Fruit fly (Drosophila melanogaster) whole organism, wandering third instar larva: ENCODE results near the gene Iyd.
"Not testable (repeated sequence)": the region's sequence is repeated elsewhere in the genome, so short reads cannot be mapped to it uniquely, and the experiment has no call there.

ENCODE experiments used
- CG9705 ChIP-seq: fragments of 200-800 bp; sonication (Bioruptor generic); optimal IDR thresholded peaks from 2 replicates; lab custom pipeline; 2018; ENCODE audit warnings: missing biosample characterization, mild to moderate bottlenecking, missing genetic modification characterization
- CrebA ChIP-seq: fragments of 200-800 bp; sonication (Bioruptor generic); optimal IDR thresholded peaks from 2 replicates; lab custom pipeline; 2016; ENCODE audit warnings: missing biosample characterization, mild to moderate bottlenecking, missing genetic modification characterization, borderline replicate concordance
- GATAd ChIP-seq: sonication (Bioruptor generic); optimal IDR thresholded peaks from 2 replicates; lab custom pipeline; 2016; ENCODE audit warnings: missing biosample characterization, missing genetic modification characterization
- HLH106 ChIP-seq: fragments of 200-800 bp; optimal IDR thresholded peaks from 3 replicates; lab custom pipeline; 2019; ENCODE audit warnings: missing biosample characterization, mild to moderate bottlenecking, missing genetic modification characterization, moderate library complexity
- Hnf4 ChIP-seq: fragments of 200-800 bp; sonication (Bioruptor generic); optimal IDR thresholded peaks from 2 replicates; lab custom pipeline; 2016; ENCODE audit warnings: missing biosample characterization, mild to moderate bottlenecking, missing genetic modification characterization
- Hr78 ChIP-seq: fragments of >200 bp; optimal IDR thresholded peaks from 2 replicates; lab custom pipeline; 2017; ENCODE audit warnings: missing biosample characterization, missing genetic modification characterization
- Hr83 ChIP-seq: fragments of 200-300 bp; sonication (Bioruptor generic); optimal IDR thresholded peaks from 2 replicates; lab custom pipeline; 2016; ENCODE audit warnings: missing biosample characterization, mild to moderate bottlenecking, missing genetic modification characterization, moderate library complexity; ENCODE audit not compliant: poor library complexity, severe bottlenecking
- Jra ChIP-seq: sonication (Bioruptor generic); optimal IDR thresholded peaks from 2 replicates; lab custom pipeline; 2016; ENCODE audit warnings: missing biosample characterization, missing genetic modification characterization
- N ChIP-seq: fragments of >200 bp; optimal IDR thresholded peaks from 2 replicates; lab custom pipeline; 2018; ENCODE audit warnings: missing biosample characterization, missing external identifiers, missing genetic modification characterization
- OdsH ChIP-seq: fragments of 200-800 bp; sonication (Bioruptor generic); optimal IDR thresholded peaks from 2 replicates; lab custom pipeline; 2016; ENCODE audit warnings: missing biosample characterization, mild to moderate bottlenecking, missing genetic modification characterization
- Rel ChIP-seq, 2 experiments: fragments of 200-800 bp; sonication (Bioruptor generic) in 1 of 2; optimal IDR thresholded peaks; 2 replicates in 1 of 2; 3 replicates in 1 of 2; lab custom pipeline; 2016 to 2019; ENCODE audit warnings: mild to moderate bottlenecking in 2 of 2, missing biosample characterization in 2 of 2, missing genetic modification characterization in 2 of 2, moderate library complexity in 1 of 2
- Sp1 ChIP-seq: fragments of 200-800 bp; sonication (Bioruptor generic); optimal IDR thresholded peaks from 3 replicates; lab custom pipeline; 2019; ENCODE audit warnings: missing biosample characterization, mild to moderate bottlenecking, missing genetic modification characterization, moderate library complexity
- Vsx2 ChIP-seq: fragments of 200-300, 225-300 bp; sonication (Bioruptor generic); optimal IDR thresholded peaks from 2 replicates; lab custom pipeline; 2018; ENCODE audit warnings: missing biosample characterization, missing genetic modification characterization; ENCODE audit not compliant: partially characterized antibody
- br ChIP-seq: fragments of 200-800 bp; sonication (Bioruptor generic); optimal IDR thresholded peaks from 2 replicates; lab custom pipeline; 2016; ENCODE audit warnings: missing biosample characterization, missing genetic modification characterization
- brk ChIP-seq: fragments of 200-800 bp; sonication (Bioruptor generic); optimal IDR thresholded peaks from 2 replicates; lab custom pipeline; 2016; ENCODE audit warnings: missing biosample characterization, mild to moderate bottlenecking, missing genetic modification characterization
- dl ChIP-seq, 2 experiments: fragments of 175-275, 200-275 bp in 1 of 2; fragments of 200-275 bp in 1 of 2; sonication (Bioruptor generic); optimal IDR thresholded peaks; lab custom pipeline; 2018; ENCODE audit warnings: mild to moderate bottlenecking in 2 of 2, missing biosample characterization in 2 of 2, missing genetic modification characterization in 2 of 2, moderate library complexity in 2 of 2; ENCODE audit not compliant: partially characterized antibody in 2 of 2, insufficient read depth in 1 of 2
- dmrt93B ChIP-seq: fragments of 200-800 bp; sonication (Bioruptor generic); optimal IDR thresholded peaks from 2 replicates; lab custom pipeline; 2018; ENCODE audit warnings: missing biosample characterization, mild to moderate bottlenecking, missing genetic modification characterization
- dsf ChIP-seq: sonication (Bioruptor generic); optimal IDR thresholded peaks from 2 replicates; lab custom pipeline; 2016; ENCODE audit warnings: missing biosample characterization, missing genetic modification characterization, borderline replicate concordance
- ey ChIP-seq: fragments of 200-800 bp; sonication (Bioruptor generic); optimal IDR thresholded peaks from 2 replicates; lab custom pipeline; 2016; ENCODE audit warnings: missing biosample characterization, missing genetic modification characterization
- fru ChIP-seq: fragments of 200-800 bp; sonication (Bioruptor generic); optimal IDR thresholded peaks from 3 replicates; lab custom pipeline; 2016; ENCODE audit warnings: missing biosample characterization, mild to moderate bottlenecking, missing genetic modification characterization
- h ChIP-seq: fragments of 200-800 bp; sonication (Bioruptor generic); optimal IDR thresholded peaks from 3 replicates; lab custom pipeline; 2016; ENCODE audit warnings: missing biosample characterization, mild to moderate bottlenecking, missing genetic modification characterization
- jim ChIP-seq: fragments of 175-275, 200-325 bp; sonication (Bioruptor generic); optimal IDR thresholded peaks from 2 replicates; lab custom pipeline; 2016; ENCODE audit warnings: missing biosample characterization, mild to moderate bottlenecking, missing genetic modification characterization
- pan ChIP-seq: fragments of >200 bp; optimal IDR thresholded peaks from 2 replicates; lab custom pipeline; 2017
- psq ChIP-seq: fragments of 200-800 bp; sonication (Bioruptor generic); optimal IDR thresholded peaks from 3 replicates; lab custom pipeline; 2017; ENCODE audit warnings: missing biosample characterization, mild to moderate bottlenecking, missing genetic modification characterization, moderate library complexity
- sage ChIP-seq: fragments of 200-800 bp; sonication (Bioruptor generic); optimal IDR thresholded peaks from 2 replicates; lab custom pipeline; 2016; ENCODE audit warnings: missing biosample characterization, mild to moderate bottlenecking, missing genetic modification characterization
- sv ChIP-seq: fragments of 200-800 bp; sonication (Bioruptor generic); optimal IDR thresholded peaks from 3 replicates; lab custom pipeline; 2016; ENCODE audit warnings: missing biosample characterization, missing genetic modification characterization
- usp ChIP-seq: fragments of >200 bp; optimal IDR thresholded peaks from 2 replicates; lab custom pipeline; 2017; ENCODE audit warnings: missing biosample characterization, missing genetic modification characterization
- woc ChIP-seq: sonication (Bioruptor generic); optimal IDR thresholded peaks from 2 replicates; lab custom pipeline; 2016; ENCODE audit warnings: missing biosample characterization, mild to moderate bottlenecking, missing genetic modification characterization

The Iyd gene

DNA sequence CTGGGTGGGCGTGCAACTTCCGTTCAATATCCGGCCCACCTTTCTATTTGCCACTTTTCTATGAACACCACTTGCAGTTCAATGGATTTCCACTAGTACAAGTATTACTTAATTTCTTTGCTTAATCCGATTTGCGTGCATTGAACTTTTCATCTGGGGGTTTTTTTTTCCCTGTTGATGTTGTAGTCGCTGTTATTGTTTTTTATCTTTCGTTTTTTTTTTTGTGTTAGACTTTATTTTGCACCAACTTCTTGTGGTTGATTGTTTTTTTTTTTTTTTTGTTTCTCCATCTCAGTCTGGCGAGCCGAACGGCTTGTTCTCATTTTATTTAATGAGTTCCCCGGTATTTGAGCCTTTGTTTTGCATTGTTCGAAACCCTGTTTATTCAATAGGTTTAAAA, 40.3 kb upstream of the Iyd start:
- TF ChIP-seq Hr83 (GFP tag; lab: Kevin White, UChicago) (no peak), pan (no peak), dsf (GFP tag; lab: Kevin White, UChicago) (no peak), CrebA (GFP tag; lab: Kevin White, UChicago) (no peak), GATAd (GFP tag; lab: Kevin White, UChicago) (no peak), Vsx2 (GFP tag; lab: Kevin White, UChicago) (no peak), usp (no peak), brk (GFP tag; lab: Kevin White, UChicago) (no peak)

DNA sequence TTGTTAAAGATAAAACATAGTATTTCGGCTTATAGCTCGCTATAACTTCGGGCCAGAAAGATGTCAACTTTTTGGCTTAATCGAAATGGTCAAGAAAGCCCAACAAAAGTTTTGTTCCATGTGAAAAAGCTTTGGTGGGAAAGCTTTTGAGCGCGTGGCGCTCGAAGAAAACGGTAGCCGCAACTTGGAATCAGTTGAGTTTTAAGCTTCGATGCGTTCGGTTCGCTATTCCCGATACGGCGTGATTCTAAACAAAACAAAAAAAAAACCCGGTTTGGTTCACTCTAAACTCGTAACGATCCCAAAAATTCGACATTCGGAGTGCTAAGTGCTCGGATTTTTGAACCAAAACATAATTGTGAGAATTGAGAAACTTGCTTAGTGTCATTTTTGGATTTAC, 39.8 kb upstream of the Iyd start, which contains the start of gene IRSp53:
Gene IRSp53 (plus strand): TSS at position 204 of the 400 bp plus-strand sequence.
- TF ChIP-seq dmrt93B (GFP tag; lab: Kevin White, UChicago) (no peak), CrebA (GFP tag; lab: Kevin White, UChicago) (peak; percentile 20)

DNA sequence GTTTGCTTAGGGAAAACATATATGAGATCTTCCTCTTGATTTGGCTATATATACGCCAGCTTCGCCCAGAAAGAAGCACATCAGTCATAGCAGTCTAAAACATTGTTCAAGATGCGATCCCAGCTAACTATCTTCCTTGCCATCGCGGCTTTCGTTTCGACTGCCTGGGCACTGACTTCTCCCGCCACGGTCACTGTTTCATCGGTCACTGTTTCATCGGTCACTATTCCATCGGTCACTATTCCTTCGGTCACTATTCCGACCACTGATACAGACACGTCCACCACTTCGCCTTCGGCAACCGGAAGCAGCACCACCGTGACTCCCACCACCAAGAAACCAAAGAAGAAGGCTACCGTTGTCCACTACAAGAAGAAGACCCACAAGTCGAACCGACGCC, 38.8 kb upstream of the Iyd start, which contains the start of gene CG14143:
Gene CG14143 (plus strand): TSS at position 102 of the 400 bp plus-strand sequence.
- TF ChIP-seq psq, OdsH, Hnf4 (GFP tag; lab: Kevin White, UChicago): not testable (repeated sequence)

DNA sequence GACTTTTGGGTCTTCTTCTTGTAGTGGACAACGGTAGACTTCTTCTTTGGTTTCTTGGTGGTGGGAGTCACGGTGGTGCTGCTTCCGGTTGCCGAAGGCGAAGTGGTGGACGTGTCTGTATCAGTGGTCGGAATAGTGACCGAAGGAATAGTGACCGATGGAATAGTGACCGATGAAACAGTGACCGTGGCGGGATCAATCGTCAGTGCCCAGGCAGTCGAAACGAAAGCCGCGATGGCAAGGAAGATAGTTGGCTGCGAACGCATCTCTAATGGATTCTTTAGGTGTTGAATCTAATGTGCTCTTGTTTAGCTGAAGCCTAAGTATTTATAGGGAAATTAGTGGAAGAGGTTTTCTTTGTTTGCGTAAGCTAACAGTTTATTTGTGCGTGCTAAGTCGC, 36.0 kb upstream of the Iyd start, which contains the start of gene CG32074:
Gene CG32074 (minus strand): TSS at position 268 of the 400 bp plus-strand sequence.
- TF ChIP-seq br (GFP tag; lab: Kevin White, UChicago); dl (GFP tag; optimal IDR thresholded peaks at IDR 0.05; lab: Kevin White, UChicago; ENCODE audit: insufficient read depth in 1 of 2, partially characterized antibody in 2 of 2); CrebA (GFP tag; lab: Kevin White, UChicago): not testable (repeated sequence)

DNA sequence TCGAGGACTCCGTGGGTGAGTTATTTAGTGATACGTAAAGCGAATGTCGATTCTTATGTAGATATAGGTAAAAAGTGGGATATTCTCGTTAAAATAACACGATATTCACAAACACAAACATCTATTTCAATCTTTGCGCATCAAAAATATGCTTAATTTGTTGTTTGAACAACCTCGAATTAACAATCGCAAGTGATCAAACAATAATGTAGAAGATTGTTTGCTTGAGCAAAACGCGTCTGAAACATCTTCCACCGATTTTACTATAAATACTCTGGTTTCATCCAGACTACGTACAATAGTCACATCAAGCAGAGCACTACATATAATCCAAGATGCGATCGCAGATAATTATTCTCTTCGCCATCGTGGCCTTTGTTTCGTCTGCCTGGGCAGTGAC, 34.5 kb upstream of the Iyd start, which contains the start of gene nol:
Gene nol (plus strand): TSS at position 301 of the 400 bp plus-strand sequence.
- no peak for TF ChIP-seq Rel (GFP tag; optimal IDR thresholded peaks at IDR 0.05; lab: Kevin White, UChicago)
- TF ChIP-seq Rel (tag; optimal IDR thresholded peaks at IDR 0.05; lab: Kevin White, UChicago), result no peak
- TF ChIP-seq HLH106 (tag; lab: Kevin White, UChicago), result no peak
- no peak for TF ChIP-seq sv (GFP tag; lab: Kevin White, UChicago)
- TF ChIP-seq psq (GFP tag; lab: Kevin White, UChicago), result no peak
- no peak for TF ChIP-seq brk (GFP tag; lab: Kevin White, UChicago)
- no peak for TF ChIP-seq fru
- no peak for TF ChIP-seq Jra (GFP tag; lab: Kevin White, UChicago)
- TF ChIP-seq pan, result no peak
- TF ChIP-seq dl (GFP tag; optimal IDR thresholded peaks at IDR 0.05; lab: Kevin White, UChicago; ENCODE audit: insufficient read depth in 1 of 2, partially characterized antibody in 2 of 2), result no peak
- no peak for TF ChIP-seq Vsx2 (GFP tag; lab: Kevin White, UChicago)
- TF ChIP-seq ey (GFP tag; lab: Kevin White, UChicago), result no peak
- TF ChIP-seq CG9705 (GFP tag; lab: Kevin White, UChicago), result no peak
- no peak for TF ChIP-seq h (GFP tag; lab: Kevin White, UChicago)

DNA sequence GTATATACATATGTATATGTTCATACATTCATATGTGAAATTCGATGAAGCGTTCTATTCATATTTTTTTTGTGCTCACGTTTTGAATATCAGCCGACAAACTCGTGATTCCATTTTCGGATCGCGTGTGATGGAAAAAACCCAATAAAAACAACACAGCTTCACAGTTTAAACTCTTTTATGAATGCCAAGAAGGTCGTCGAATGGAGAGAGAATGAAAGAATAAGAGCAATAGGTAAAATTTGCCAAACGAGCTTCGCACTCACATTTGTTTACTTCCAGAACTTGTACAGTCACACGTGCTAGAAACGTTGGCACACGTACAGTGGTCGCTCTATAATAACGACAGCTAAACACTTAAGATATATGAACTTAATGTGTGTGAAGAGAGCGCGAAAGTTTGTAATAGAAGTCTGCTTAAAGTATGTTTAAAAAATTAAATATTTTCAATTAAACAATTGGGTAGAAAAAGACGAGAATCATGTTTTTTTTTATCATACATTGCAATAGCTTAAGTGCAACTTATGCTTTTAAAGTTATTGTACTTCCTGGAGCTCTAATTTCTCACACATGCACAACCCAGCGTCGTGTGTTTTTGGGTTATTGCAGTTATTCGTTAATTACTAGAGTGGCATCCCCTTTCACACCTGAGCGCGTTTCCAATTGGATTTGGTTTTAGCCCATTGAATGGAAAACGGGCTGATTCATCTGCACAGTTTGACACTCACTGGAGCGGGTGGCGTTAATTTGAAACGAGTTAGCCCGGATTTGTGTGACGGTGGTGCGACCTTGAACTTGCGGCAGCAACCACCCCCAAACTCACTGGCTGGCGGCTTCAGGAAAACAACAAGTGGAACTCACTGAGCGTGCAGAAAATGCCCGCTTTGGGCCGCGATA, 29.8 kb upstream of the Iyd start:
- TF ChIP-seq jim (GFP tag; lab: Kevin White, UChicago) (no peak), N (no peak), Hnf4 (GFP tag; lab: Kevin White, UChicago) (no peak), psq (GFP tag; lab: Kevin White, UChicago) (no peak), sage (GFP tag; lab: Kevin White, UChicago) (no peak), woc (GFP tag; lab: Kevin White, UChicago) (no peak), CG9705 (GFP tag; lab: Kevin White, UChicago) (no peak), Sp1 (GFP tag; lab: Kevin White, UChicago) (no peak), br (GFP tag; lab: Kevin White, UChicago) (no peak), Hr78 (GFP tag; lab: Kevin White, UChicago) (no peak)
